Worm (Caenorhabditis elegans): Measurements from ENCODE around the gene F09E5.14.

- no peak for TF ChIP-seq mab-5 (tag; optimal IDR thresholded peaks at IDR 0.05)
- TF ChIP-seq unc-62 (GFP tag; optimal IDR thresholded peaks at IDR 0.05), result no peak
Observed at ce11 chrII:5335370-5336034, 9.2 kb downstream of the F09E5.14 start.

Measured in whole organism, mixed stage, embryonic.